Fruit fly (Drosophila melanogaster) whole organism: Measurements from ENCODE around the gene GramD1B.

ENCODE experiments used
- CG8478 ChIP-seq: fragments of >200 bp; optimal IDR thresholded peaks from 2 replicates; lab custom pipeline; 2018; ENCODE audit warnings: inconsistent platforms
- Dll ChIP-seq: fragments of >200 bp; optimal IDR thresholded peaks from 2 replicates; lab custom pipeline; 2017
- EcR ChIP-seq, 2 experiments: fragments of >200 bp; optimal IDR thresholded peaks; 2 replicates each; lab custom pipeline; 2017; ENCODE audit warnings: missing biosample characterization in 2 of 2, missing genetic modification characterization in 2 of 2, missing genetic modification reagents in 2 of 2
- pan ChIP-seq: fragments of >200 bp; optimal IDR thresholded peaks from 2 replicates; lab custom pipeline; 2017
- psq ChIP-seq: fragments of >200 bp; optimal IDR thresholded peaks from 2 replicates; lab custom pipeline; 2017
- usp ChIP-seq: fragments of >200 bp; optimal IDR thresholded peaks from 2 replicates; lab custom pipeline; 2017; ENCODE audit warnings: missing biosample characterization, missing genetic modification characterization, mixed read lengths

DNA sequence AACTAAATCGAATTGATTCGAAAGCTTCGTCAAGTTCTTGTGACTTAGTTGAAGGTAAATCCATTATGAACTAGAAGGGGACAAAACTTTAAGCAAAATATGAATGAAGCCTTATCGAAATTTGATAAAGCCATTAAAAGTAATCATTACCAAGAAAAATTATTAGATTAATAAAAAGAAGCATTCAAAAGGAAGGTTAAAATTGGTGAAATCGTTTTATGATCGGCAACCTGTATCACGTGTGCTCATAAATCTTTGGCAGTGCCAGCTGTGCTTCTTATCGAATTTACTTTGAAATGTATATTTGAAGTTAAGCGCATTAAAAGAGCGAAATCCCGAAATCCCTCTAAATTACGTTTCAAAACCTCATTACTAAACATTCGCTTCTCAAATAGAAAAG lies 11.4 kb downstream of the GramD1B start:
- TF ChIP-seq CG8478: no peak
- no peak for TF ChIP-seq pan (lab: Kevin White, UChicago)
- no peak for TF ChIP-seq psq (lab: Kevin White, UChicago)
- TF ChIP-seq EcR (GFP tag; optimal IDR thresholded peaks at IDR 0.05; lab: Kevin White, UChicago): no peak
- TF ChIP-seq usp (GFP tag; lab: Kevin White, UChicago): no peak
- no peak for TF ChIP-seq Dll
